ENCODE assay signal across 3 fruit fly cellular contexts in the genomic region with DNA sequence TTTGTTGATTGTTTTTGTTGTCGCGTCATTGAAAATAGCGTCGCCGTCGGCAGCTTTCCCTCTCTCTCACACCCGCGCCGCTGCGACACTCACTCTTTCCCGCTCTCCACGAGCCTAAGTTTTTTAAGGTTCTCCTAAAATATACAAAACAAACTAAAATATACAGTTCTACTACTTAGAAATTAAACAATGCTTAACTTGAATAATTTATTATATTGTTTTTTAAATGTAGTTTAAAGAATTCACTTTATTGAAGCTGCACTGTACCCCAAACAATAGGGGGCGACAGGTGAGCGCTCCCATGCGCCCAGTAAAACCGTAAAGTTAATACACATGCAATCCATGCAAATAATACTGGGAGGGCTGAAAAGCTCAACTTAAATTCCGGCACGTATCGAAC.
TF ChIP-seq lines count a peak whose summit lies in the region.

No protein-coding gene starts in this region.

- no peak for TF ChIP-seq CTCF in whole organism, embryonic (GFP tag; optimal IDR thresholded peaks at IDR 0.05; lab: Kevin White, UChicago)

TF ChIP-seq in whole organism, adult, 20 proteins besides CTCF, POLR2A, EP300 and RAD21:
- no peak for TF ChIP-seq CG5204 (GFP tag; optimal IDR thresholded peaks at IDR 0.05; lab: Kevin White, UChicago)
- no peak for TF ChIP-seq ovo (GFP tag; optimal IDR thresholded peaks at IDR 0.05; lab: Kevin White, UChicago)
- TF ChIP-seq CG7045 (GFP tag; optimal IDR thresholded peaks at IDR 0.05; lab: Kevin White, UChicago), result no peak
- TF ChIP-seq cnc (optimal IDR thresholded peaks at IDR 0.05; lab: Kevin White, UChicago), result no peak
- peak; percentile 10 for TF ChIP-seq tj (GFP tag; optimal IDR thresholded peaks at IDR 0.05; lab: Kevin White, UChicago)
- TF ChIP-seq Mnt (GFP tag; optimal IDR thresholded peaks at IDR 0.05; lab: Kevin White, UChicago), result peak; percentile 28
- TF ChIP-seq CG33017 (tag; optimal IDR thresholded peaks at IDR 0.05; lab: Kevin White, UChicago), result peak; percentile 18
- TF ChIP-seq bab1 (GFP tag; optimal IDR thresholded peaks at IDR 0.05; lab: Kevin White, UChicago), result peak; percentile 73
- no peak for TF ChIP-seq Hr96 (GFP tag; optimal IDR thresholded peaks at IDR 0.05; lab: Kevin White, UChicago)
- TF ChIP-seq kay (GFP tag; lab: Kevin White, UChicago; ENCODE audit: borderline replicate concordance), result peak; percentile 27
- no peak for TF ChIP-seq Clk (GFP tag; optimal IDR thresholded peaks at IDR 0.05; lab: Kevin White, UChicago)
- no peak for TF ChIP-seq CG1620 (GFP tag; optimal IDR thresholded peaks at IDR 0.05; lab: Kevin White, UChicago)
- no peak for TF ChIP-seq Crg-1 (GFP tag; optimal IDR thresholded peaks at IDR 0.05; lab: Kevin White, UChicago)
- no peak for TF ChIP-seq cic (GFP tag; optimal IDR thresholded peaks at IDR 0.05; lab: Kevin White, UChicago)
- peak; percentile 19 for TF ChIP-seq pad (GFP tag; optimal IDR thresholded peaks at IDR 0.05; lab: Kevin White, UChicago)
- TF ChIP-seq CG7101 (tag; optimal IDR thresholded peaks at IDR 0.05; lab: Kevin White, UChicago), result peak; percentile 31
- TF ChIP-seq toe (GFP tag; optimal IDR thresholded peaks at IDR 0.05; lab: Kevin White, UChicago), result no peak
- no peak for TF ChIP-seq CG12768 (GFP tag; optimal IDR thresholded peaks at IDR 0.05; lab: Kevin White, UChicago)
- TF ChIP-seq CG11617 (GFP tag; optimal IDR thresholded peaks at IDR 0.05; lab: Kevin White, UChicago), result no peak
- TF ChIP-seq CG14711 (tag; optimal IDR thresholded peaks at IDR 0.05; lab: Kevin White, UChicago), result peak; percentile 1
TF ChIP-seq in whole organism, adult: peak in this region for 8.

TF ChIP-seq in whole organism, embryonic, 481 proteins besides CTCF, POLR2A, EP300 and RAD21:
- TF ChIP-seq sd (tag; optimal IDR thresholded peaks at IDR 0.05; lab: Kevin White, UChicago) (peak; percentile 32), Ada2b (GFP tag; IDR thresholded peaks at IDR 0.05; lab: Robert Waterston, UW) (no peak), amos (GFP tag; IDR thresholded peaks at IDR 0.05; lab: Robert Waterston, UW; ENCODE audit: partially characterized antibody) (no peak), ERR (GFP tag; optimal IDR thresholded peaks at IDR 0.05; lab: Kevin White, UChicago) (no peak), Drgx (GFP tag; IDR thresholded peaks at IDR 0.05; lab: Robert Waterston, UW) (no peak), row (GFP tag; IDR thresholded peaks at IDR 0.05; lab: Robert Waterston, UW) (0 out of 3 replicates have a peak, but pooled peaks have one; percentile 18), Sin3A (optimal IDR thresholded peaks at IDR 0.05; lab: Kevin White, UChicago) (no peak), Vsx1 (GFP tag; optimal IDR thresholded peaks at IDR 0.05; lab: Kevin White, UChicago) (no peak), insv (GFP tag; optimal IDR thresholded peaks at IDR 0.05; lab: Kevin White, UChicago) (no peak), CG16779 (GFP tag; IDR thresholded peaks at IDR 0.05; lab: Robert Waterston, UW) (no peak), vnd (GFP tag; IDR thresholded peaks at IDR 0.05; lab: Robert Waterston, UW; ENCODE audit: partially characterized antibody) (no peak), tgo (GFP tag; IDR thresholded peaks at IDR 0.05; lab: Robert Waterston, UW) (no peak), CG12219 (GFP tag; optimal IDR thresholded peaks at IDR 0.05; lab: Kevin White, UChicago) (no peak), tll (GFP tag; optimal IDR thresholded peaks at IDR 0.05; lab: Kevin White, UChicago) (no peak), Opbp (GFP tag; IDR thresholded peaks at IDR 0.05; lab: Robert Waterston, UW; ENCODE audit: partially characterized antibody) (no peak), eyg (GFP tag; optimal IDR thresholded peaks at IDR 0.05; lab: Kevin White, UChicago) (no peak), btn (GFP tag; optimal IDR thresholded peaks at IDR 0.05; lab: Kevin White, UChicago) (no peak), Rfx (GFP tag; IDR thresholded peaks at IDR 0.05; lab: Robert Waterston, UW) (no peak), grau (tag; optimal IDR thresholded peaks at IDR 0.05; lab: Kevin White, UChicago) (peak; percentile 55)
TF ChIP-seq in whole organism, embryonic: peak in this region for 3.

TF ChIP-seq in whole organism, prepupa, 60 proteins besides CTCF, POLR2A, EP300 and RAD21:
- TF ChIP-seq svp (GFP tag; lab: Kevin White, UChicago) (peak; percentile 3), Ets21C (GFP tag; optimal IDR thresholded peaks at IDR 0.05; lab: Kevin White, UChicago) (no peak), Eip78C (GFP tag; lab: Kevin White, UChicago) (peak; percentile 83)
TF ChIP-seq in whole organism, prepupa: peak in this region for 2.
